Worm (Caenorhabditis elegans) whole organism, L4/young adult: ENCODE measurements around the gene Y119D3B.14.

Experiments used
- W03F9.2 ChIP-seq: fragments of 150-350 bp; optimal IDR thresholded peaks from 2 replicates; lab custom pipeline; 2014; ENCODE audit warnings: missing biosample characterization, missing genetic modification characterization
- dao-5 ChIP-seq: sonication (generic microtip); optimal IDR thresholded peaks from 2 replicates; lab custom pipeline; 2016; ENCODE audit warnings: missing genotype, missing genetic modification characterization, moderate library complexity, missing compliant biosample characterization
- him-1 ChIP-seq: sonication (generic microtip); optimal IDR thresholded peaks from 2 replicates; lab custom pipeline; 2016; ENCODE audit warnings: missing genotype, missing genetic modification reagents, missing genetic modification characterization, missing compliant biosample characterization

ce11 chrIII:1210638-1211037 is 17.0 kb upstream of the Y119D3B.14 start:
- no peak for TF ChIP-seq dao-5 (tag; lab: Kevin White, UChicago)
- TF ChIP-seq him-1 (tag; lab: Kevin White, UChicago) = no peak
- no peak for TF ChIP-seq W03F9.2 (tag; lab: Kevin White, UChicago)
